Worm (Caenorhabditis elegans) whole organism, young adult: ENCODE data around the gene sqst-4.

Source experiments
- B0035.1 ChIP-seq: sonication (generic microtip); optimal IDR thresholded peaks from 2 replicates; lab custom pipeline; 2016; ENCODE audit warnings: missing genetic modification characterization, mild to moderate bottlenecking, missing compliant biosample characterization, missing genotype, missing genetic modification reagents
- B0261.1 ChIP-seq: sonication (generic microtip); optimal IDR thresholded peaks from 2 replicates; lab custom pipeline; 2016; ENCODE audit warnings: mild to moderate bottlenecking, missing genetic modification characterization, moderate library complexity, missing compliant biosample characterization
- B0336.3 ChIP-seq: fragments of 200-800 bp; sonication (Bioruptor generic); IDR thresholded peaks from 2 replicates; pipeline ENCODE4 v1.3.6; 2022; ENCODE audit warnings: missing genetic modification characterization, missing compliant biosample characterization
- F49E8.2 ChIP-seq: sonication (generic microtip); optimal IDR thresholded peaks from 3 replicates; lab custom pipeline; 2017; ENCODE audit warnings: missing genetic modification characterization, mild to moderate bottlenecking, missing compliant biosample characterization, antibody characterized with exemption, moderate library complexity; ENCODE audit not compliant: insufficient read depth
- F52B5.7 ChIP-seq: sonication (generic microtip); optimal IDR thresholded peaks from 2 replicates; lab custom pipeline; 2016; ENCODE audit warnings: mild to moderate bottlenecking, missing genetic modification characterization, missing compliant biosample characterization
- T26A5.8 ChIP-seq: sonication (generic microtip); optimal IDR thresholded peaks from 2 replicates; lab custom pipeline; 2016; ENCODE audit warnings: missing genetic modification characterization, missing compliant biosample characterization
- Y53G8AR.9 ChIP-seq: fragments of 200-800 bp; sonication (Bioruptor generic); conservative IDR thresholded peaks from 2 replicates; pipeline ENCODE4 v1.3.6; 2022; ENCODE audit warnings: missing genetic modification reagents, missing genetic modification characterization, missing compliant biosample characterization
- Y56A3A.18 ChIP-seq: fragments of 200-800 bp; sonication (Bioruptor generic); IDR thresholded peaks from 2 replicates; pipeline ENCODE4 v1.3.6; 2022; ENCODE audit warnings: missing genetic modification reagents, missing genetic modification characterization, missing compliant biosample characterization
- Y95B8A.8 ChIP-seq: fragments of 200-800 bp; sonication (Bioruptor generic); IDR thresholded peaks from 2 replicates; pipeline ENCODE4 v1.3.6; 2022; ENCODE audit warnings: missing genetic modification reagents, missing genetic modification characterization, missing compliant biosample characterization
- akir-1 ChIP-seq: fragments of 200-800 bp; sonication (Bioruptor generic); optimal IDR thresholded peaks from 2 replicates; lab custom pipeline; 2018; ENCODE audit warnings: mild to moderate bottlenecking, missing genetic modification characterization, moderate library complexity, missing compliant biosample characterization
- aptf-2 ChIP-seq: fragments of 200-800 bp; sonication (Bioruptor generic); conservative IDR thresholded peaks from 2 replicates; pipeline ENCODE4 v1.3.6; 2022; ENCODE audit warnings: missing genetic modification reagents, missing genetic modification characterization, missing compliant biosample characterization
- bed-2 ChIP-seq: fragments of 200-800 bp; sonication (Bioruptor generic); IDR thresholded peaks from 2 replicates; pipeline ENCODE4 v1.3.6; 2022; ENCODE audit warnings: missing genetic modification reagents, missing genetic modification characterization, missing compliant biosample characterization
- cebp-1 ChIP-seq, 2 experiments: fragments of 200-800 bp in 1 of 2; sonication (Bioruptor generic) in 1 of 2; sonication (generic microtip) in 1 of 2; IDR thresholded peaks in 1 of 2; optimal IDR thresholded peaks in 1 of 2; 2 replicates each; pipeline versions ENCODE4 v1.3.6 to Lab custom; 2017 to 2022; ENCODE audit warnings: missing compliant biosample characterization in 2 of 2, missing genetic modification characterization in 2 of 2, mild to moderate bottlenecking in 1 of 2, missing genetic modification reagents in 1 of 2, moderate library complexity in 1 of 2
- dpff-1 ChIP-seq: sonication (generic microtip); optimal IDR thresholded peaks from 2 replicates; lab custom pipeline; 2017; ENCODE audit warnings: mild to moderate bottlenecking, missing genetic modification characterization, missing compliant biosample characterization
- ets-4 ChIP-seq: fragments of 200-800 bp; sonication (Bioruptor generic); optimal IDR thresholded peaks from 2 replicates; lab custom pipeline; 2018; ENCODE audit warnings: mild to moderate bottlenecking, missing genetic modification characterization, missing compliant biosample characterization
- gei-17 ChIP-seq: fragments of 200-800 bp; sonication (Bioruptor generic); optimal IDR thresholded peaks from 2 replicates; lab custom pipeline; 2018; ENCODE audit warnings: mild to moderate bottlenecking, missing genetic modification characterization, missing compliant biosample characterization
- hmg-1.2 ChIP-seq: fragments of 200-800 bp; sonication (Bioruptor generic); IDR thresholded peaks from 2 replicates; pipeline ENCODE4 v1.3.6; 2022; ENCODE audit warnings: missing genetic modification reagents, missing genetic modification characterization, missing compliant biosample characterization
- hmg-20 ChIP-seq: fragments of 200-800 bp; sonication (Bioruptor generic); IDR thresholded peaks from 2 replicates; pipeline ENCODE4 v1.3.6; 2022; ENCODE audit warnings: missing genetic modification reagents, missing genetic modification characterization, missing compliant biosample characterization
- hrde-1 ChIP-seq: sonication (generic microtip); optimal IDR thresholded peaks from 2 replicates; lab custom pipeline; 2016; ENCODE audit warnings: missing genetic modification characterization, mild to moderate bottlenecking, missing compliant biosample characterization, moderate library complexity, missing genotype, missing genetic modification reagents, borderline replicate concordance
- lag-1 ChIP-seq: fragments of 200-800 bp; sonication (Bioruptor generic); IDR thresholded peaks from 2 replicates; pipeline ENCODE4 v1.3.6; 2022; ENCODE audit warnings: missing genetic modification reagents, missing genetic modification characterization, missing compliant biosample characterization
- let-526 ChIP-seq: fragments of 200-800 bp; sonication (Bioruptor generic); IDR thresholded peaks from 2 replicates; pipeline ENCODE4 v1.3.6; 2022; ENCODE audit warnings: missing genetic modification reagents, missing genetic modification characterization, missing compliant biosample characterization
- let-607 ChIP-seq, 2 experiments: fragments of 200-800 bp in 1 of 2; sonication (Bioruptor generic) in 1 of 2; sonication (generic microtip) in 1 of 2; optimal IDR thresholded peaks; 2 replicates each; lab custom pipeline; 2016 to 2018; ENCODE audit warnings: mild to moderate bottlenecking in 2 of 2, missing compliant biosample characterization in 2 of 2, missing genetic modification characterization in 2 of 2, moderate library complexity in 2 of 2, missing genotype in 1 of 2
- lin-40 ChIP-seq: sonication (generic microtip); optimal IDR thresholded peaks from 2 replicates; lab custom pipeline; 2016; ENCODE audit warnings: missing genetic modification characterization, mild to moderate bottlenecking, missing compliant biosample characterization, missing genotype, missing genetic modification reagents
- lir-1 ChIP-seq: fragments of 200-800 bp; sonication (Bioruptor generic); conservative IDR thresholded peaks from 2 replicates; pipeline ENCODE4 v1.3.6; 2022; ENCODE audit warnings: missing genetic modification reagents, missing genetic modification characterization, missing compliant biosample characterization
- lsl-1 ChIP-seq: fragments of 200-800 bp; sonication (Bioruptor generic); optimal IDR thresholded peaks from 2 replicates; lab custom pipeline; 2018; ENCODE audit warnings: mild to moderate bottlenecking, missing genetic modification characterization, moderate library complexity, missing compliant biosample characterization
- madf-10 ChIP-seq: sonication (generic microtip); optimal IDR thresholded peaks from 2 replicates; lab custom pipeline; 2016; ENCODE audit warnings: mild to moderate bottlenecking, missing genetic modification characterization, missing compliant biosample characterization
- madf-6 ChIP-seq: fragments of 200-800 bp; sonication (Bioruptor generic); IDR thresholded peaks from 2 replicates; pipeline ENCODE4 v1.3.6; 2022; ENCODE audit warnings: missing genetic modification reagents, missing genetic modification characterization, missing compliant biosample characterization
- madf-8 ChIP-seq: fragments of 200-800 bp; sonication (Bioruptor generic); conservative IDR thresholded peaks from 2 replicates; pipeline ENCODE4 v1.3.6; 2022; ENCODE audit warnings: missing genetic modification reagents, missing genetic modification characterization, missing compliant biosample characterization
- nfyb-1 ChIP-seq: fragments of 200-800 bp; sonication (Bioruptor generic); IDR thresholded peaks from 2 replicates; pipeline ENCODE4 v1.3.6; 2022; ENCODE audit warnings: missing genetic modification reagents, missing genetic modification characterization, missing compliant biosample characterization
- nhr-80 ChIP-seq: sonication (generic microtip); optimal IDR thresholded peaks from 2 replicates; lab custom pipeline; 2016; ENCODE audit warnings: missing genetic modification characterization, missing compliant biosample characterization
- pbrm-1 ChIP-seq: fragments of 200-800 bp; sonication (Bioruptor generic); IDR thresholded peaks from 2 replicates; pipeline ENCODE4 v1.3.6; 2022; ENCODE audit warnings: missing genetic modification reagents, missing genetic modification characterization, missing compliant biosample characterization
- rec-8 ChIP-seq, 2 experiments: sonication (generic microtip); optimal IDR thresholded peaks; 2 replicates each; lab custom pipeline; 2016; ENCODE audit warnings: mild to moderate bottlenecking in 2 of 2, missing genetic modification characterization in 2 of 2, missing genetic modification reagents in 2 of 2, missing genotype in 2 of 2, missing biosample characterization in 1 of 2, missing compliant biosample characterization in 1 of 2, moderate library complexity in 1 of 2
- sea-2 ChIP-seq: fragments of 200-800 bp; sonication (Bioruptor generic); IDR thresholded peaks from 2 replicates; pipeline ENCODE4 v1.3.6; 2022; ENCODE audit warnings: missing genetic modification characterization, missing compliant biosample characterization
- snpc-4 ChIP-seq, 5 experiments: fragments of 150-350 bp in 1 of 5; sonication (generic microtip) in 4 of 5; optimal IDR thresholded peaks; 2 replicates each; lab custom pipeline; 2014 to 2018; ENCODE audit warnings: missing genetic modification characterization in 5 of 5, missing biosample characterization in 3 of 5, antibody characterized with exemption in 2 of 5, mild to moderate bottlenecking in 2 of 5, missing compliant biosample characterization in 2 of 5, missing genotype in 2 of 5, moderate library complexity in 2 of 5, missing genetic modification reagents in 1 of 5
- somi-1 ChIP-seq: fragments of 200-800 bp; sonication (Bioruptor generic); optimal IDR thresholded peaks from 2 replicates; lab custom pipeline; 2018; ENCODE audit warnings: mild to moderate bottlenecking, missing genetic modification characterization, missing compliant biosample characterization
- tlf-1 ChIP-seq: fragments of 200-800 bp; sonication (Bioruptor generic); optimal IDR thresholded peaks from 2 replicates; lab custom pipeline; 2018; ENCODE audit warnings: mild to moderate bottlenecking, missing genetic modification characterization, missing compliant biosample characterization
- unc-62 ChIP-seq: fragments of 150-350 bp; optimal IDR thresholded peaks from 2 replicates; lab custom pipeline; 2014; ENCODE audit warnings: missing biosample characterization, missing genetic modification reagents, missing genetic modification characterization
- xnd-1 ChIP-seq: sonication (generic microtip); optimal IDR thresholded peaks from 2 replicates; lab custom pipeline; 2016; ENCODE audit warnings: missing genotype, missing genetic modification reagents, missing genetic modification characterization, missing compliant biosample characterization
- zfh-2 ChIP-seq: fragments of 200-800 bp; sonication (Bioruptor generic); conservative IDR thresholded peaks from 2 replicates; pipeline ENCODE4 v1.3.6; 2022; ENCODE audit warnings: missing genetic modification reagents, missing genetic modification characterization, missing compliant biosample characterization
- zim-3 ChIP-seq: sonication (generic microtip); optimal IDR thresholded peaks from 2 replicates; lab custom pipeline; 2017; ENCODE audit warnings: mild to moderate bottlenecking, missing genetic modification characterization, moderate library complexity, missing compliant biosample characterization
- ztf-18 ChIP-seq: sonication (generic microtip); optimal IDR thresholded peaks from 2 replicates; lab custom pipeline; 2016; ENCODE audit warnings: missing genotype, mild to moderate bottlenecking, missing genetic modification characterization, missing compliant biosample characterization
- ztf-22 ChIP-seq: fragments of 200-800 bp; sonication (Bioruptor generic); optimal IDR thresholded peaks from 2 replicates; lab custom pipeline; 2018; ENCODE audit warnings: mild to moderate bottlenecking, missing genetic modification characterization, moderate library complexity, missing compliant biosample characterization
- ztf-26 ChIP-seq: sonication (generic microtip); optimal IDR thresholded peaks from 2 replicates; lab custom pipeline; 2017; ENCODE audit warnings: missing genetic modification characterization, missing compliant biosample characterization
- ztf-28 ChIP-seq: fragments of 200-800 bp; sonication (Bioruptor generic); IDR thresholded peaks from 2 replicates; pipeline ENCODE4 v1.3.6; 2022; ENCODE audit warnings: missing genetic modification reagents, missing genetic modification characterization, missing compliant biosample characterization
- ztf-3 ChIP-seq: fragments of 200-800 bp; sonication (Bioruptor generic); optimal IDR thresholded peaks from 2 replicates; lab custom pipeline; 2018; ENCODE audit warnings: mild to moderate bottlenecking, missing genetic modification characterization, missing compliant biosample characterization

Gene sqst-4

DNA sequence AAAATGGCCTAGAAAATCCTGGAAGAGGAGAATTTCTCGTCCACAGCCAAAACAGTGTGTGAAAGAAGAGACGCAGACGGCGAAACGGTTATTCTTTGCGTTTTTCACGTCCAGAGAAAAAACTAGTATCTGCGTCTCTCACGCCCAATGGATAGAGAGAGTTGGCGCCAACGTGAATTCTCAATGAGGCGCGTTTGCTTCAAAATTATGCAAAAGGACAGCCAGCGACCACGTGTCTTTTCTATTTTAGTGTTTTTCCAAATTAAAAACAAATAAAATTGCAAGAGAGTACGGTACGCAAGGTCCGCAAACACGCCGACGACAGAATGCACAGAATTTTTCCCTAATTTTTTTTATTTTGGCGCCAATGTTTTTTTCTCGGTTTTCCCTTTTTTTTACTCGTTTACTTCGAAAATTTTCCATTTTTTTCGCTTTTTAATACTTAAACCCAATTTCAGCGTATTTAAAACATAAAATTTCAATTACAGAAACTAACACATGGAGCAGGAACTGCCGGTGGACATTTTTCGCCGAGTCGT is 49.7 kb downstream of the sqst-4 start, which contains the start of gene Y32B12B.2 (continued):
- no peak for TF ChIP-seq unc-62 (GFP tag; lab: Kevin White, UChicago)
- TF ChIP-seq madf-10 (tag; lab: Kevin White, UChicago) = no peak
- TF ChIP-seq madf-8 (GFP tag; lab: Robert Waterston, UW) = peak; percentile 40
- no peak for TF ChIP-seq ztf-26
- no peak for TF ChIP-seq F52B5.7
- TF ChIP-seq ztf-3 = no peak
- TF ChIP-seq lag-1 = no peak
- no peak for TF ChIP-seq Y95B8A.8 (GFP tag; lab: Robert Waterston, UW)
- no peak for TF ChIP-seq Y56A3A.18 (GFP tag; lab: Robert Waterston, UW)
- peak; percentile 13 for TF ChIP-seq hrde-1 (tag; lab: Kevin White, UChicago)
- no peak for TF ChIP-seq rec-8 (tag; optimal IDR thresholded peaks at IDR 0.05; lab: Kevin White, UChicago)
- no peak for TF ChIP-seq let-526 (GFP tag; lab: Robert Waterston, UW)
- TF ChIP-seq tlf-1 (GFP tag; lab: Kevin White, UChicago) = peak; percentile 31
- no peak for TF ChIP-seq snpc-4 (GFP tag; optimal IDR thresholded peaks at IDR 0.05; lab: Kevin White, UChicago)
- peak in 2 of 4 experiments; percentile 52 to 73 for TF ChIP-seq snpc-4 (tag; optimal IDR thresholded peaks at IDR 0.05; lab: Kevin White, UChicago)
- no peak for TF ChIP-seq dpff-1 (tag; lab: Kevin White, UChicago)
- TF ChIP-seq bed-2 (GFP tag; lab: Robert Waterston, UW) = no peak; the same call in 1 of the 2 replicates
- TF ChIP-seq lin-40 (tag; lab: Kevin White, UChicago) = no peak
- peak in 1 of 2 experiments; percentile 52 for TF ChIP-seq let-607 (tag; optimal IDR thresholded peaks at IDR 0.05; lab: Kevin White, UChicago)
- TF ChIP-seq nfyb-1 (GFP tag; lab: Robert Waterston, UW) = peak; percentile 74
- peak; percentile 22 for TF ChIP-seq somi-1
- peak; percentile 33 for TF ChIP-seq F49E8.2 (tag; lab: Kevin White, UChicago)
- TF ChIP-seq hmg-20 (GFP tag; lab: Robert Waterston, UW) = no peak
- peak; percentile 81 for TF ChIP-seq hmg-1.2
- TF ChIP-seq zfh-2 (GFP tag; lab: Robert Waterston, UW) = no peak
- TF ChIP-seq B0035.1 = no peak
- no peak for TF ChIP-seq ets-4 (GFP tag; lab: Kevin White, UChicago)
- TF ChIP-seq xnd-1 (tag; lab: Kevin White, UChicago) = peak; percentile 38
- TF ChIP-seq B0336.3 = peak; percentile 63; the same call in 1 of the 2 replicates
- peak; percentile 46 for TF ChIP-seq ztf-18
- TF ChIP-seq lsl-1 = peak; percentile 82
- TF ChIP-seq gei-17 = no peak
- 0 out of 2 replicates have a peak, but pooled peaks have one; percentile 5 for TF ChIP-seq aptf-2 (GFP tag; lab: Robert Waterston, UW)
- no peak for TF ChIP-seq nhr-80 (tag; lab: Kevin White, UChicago)
- no peak for TF ChIP-seq ztf-22
- TF ChIP-seq madf-6 (GFP tag; lab: Robert Waterston, UW) = no peak; the same call in none of the 2 replicates
- peak; percentile 41; the same call in 1 of the 2 replicates for TF ChIP-seq ztf-28
- 0 out of 2 replicates have a peak, but pooled peaks have one; percentile 32 for TF ChIP-seq cebp-1 (GFP tag; IDR thresholded peaks at IDR 0.05; lab: Robert Waterston, UW)
- TF ChIP-seq cebp-1 (tag; optimal IDR thresholded peaks at IDR 0.05; lab: Kevin White, UChicago) = no peak
- no peak for TF ChIP-seq B0261.1
- TF ChIP-seq akir-1 (GFP tag; lab: Kevin White, UChicago) = no peak
- no peak for TF ChIP-seq zim-3
- 0 out of 2 replicates have a peak, but pooled peaks have one; percentile 25 for TF ChIP-seq Y53G8AR.9
- no peak for TF ChIP-seq T26A5.8 (tag; lab: Kevin White, UChicago)
- TF ChIP-seq pbrm-1 (GFP tag; lab: Robert Waterston, UW) = peak; percentile 68; the same call in 1 of the 2 replicates
- TF ChIP-seq lir-1 = peak; percentile 28; the same call in 1 of the 2 replicates
- TF ChIP-seq sea-2 = 0 out of 2 replicates have a peak, but pooled peaks have one; percentile 32
